Fruit fly (Drosophila melanogaster) whole organism, embryonic: Measurements from ENCODE around the gene CG7907.

Experiments
- Atf3 ChIP-seq: fragments of 200-800 bp; sonication (Bioruptor generic); optimal IDR thresholded peaks from 3 replicates; lab custom pipeline; 2016; ENCODE audit warnings: missing biosample characterization, missing genetic modification characterization
- Bdp1 ChIP-seq: fragments of 200-800 bp; sonication (Bioruptor generic); optimal IDR thresholded peaks from 3 replicates; lab custom pipeline; 2016; ENCODE audit warnings: missing biosample characterization, missing genetic modification characterization
- CG11696 ChIP-seq: fragments of 200-800 bp; sonication (Bioruptor generic); IDR thresholded peaks from 2 replicates; pipeline ENCODE4 v1.3.6; 2022; ENCODE audit warnings: missing biosample characterization, missing genetic modification characterization
- CG15601 ChIP-seq: fragments of 200-800 bp; sonication (Bioruptor generic); optimal IDR thresholded peaks from 3 replicates; lab custom pipeline; 2019; ENCODE audit warnings: missing biosample characterization, mild to moderate bottlenecking, missing genetic modification characterization, moderate library complexity
- CG1602 ChIP-seq: fragments of 200-800 bp; sonication (Bioruptor generic); optimal IDR thresholded peaks from 3 replicates; lab custom pipeline; 2016; ENCODE audit warnings: missing biosample characterization, missing genetic modification characterization
- CG1603 ChIP-seq: fragments of 200-800 bp; sonication (Bioruptor generic); optimal IDR thresholded peaks from 2 replicates; lab custom pipeline; 2019; ENCODE audit warnings: missing biosample characterization, mild to moderate bottlenecking, missing genetic modification characterization, moderate library complexity
- CG1647 ChIP-seq: fragments of 200-800 bp; sonication (Bioruptor generic); optimal IDR thresholded peaks from 3 replicates; lab custom pipeline; 2016; ENCODE audit warnings: missing biosample characterization, missing genetic modification characterization
- CG1792 ChIP-seq: fragments of 200-800 bp; sonication (Bioruptor generic); optimal IDR thresholded peaks from 2 replicates; lab custom pipeline; 2016; ENCODE audit warnings: missing biosample characterization, missing genetic modification characterization
- CG2199 ChIP-seq: fragments of 200-800 bp; sonication (Bioruptor generic); IDR thresholded peaks from 3 replicates; pipeline ENCODE4 v1.3.6; 2022; ENCODE audit warnings: missing biosample characterization, missing genetic modification characterization
- CG30020 ChIP-seq: fragments of 200-800 bp; optimal IDR thresholded peaks from 2 replicates; lab custom pipeline; 2019; ENCODE audit warnings: missing biosample characterization, mild to moderate bottlenecking, missing genetic modification characterization, moderate library complexity
- CG30403 ChIP-seq: fragments of 200-800 bp; sonication (Bioruptor generic); optimal IDR thresholded peaks from 3 replicates; lab custom pipeline; 2016; ENCODE audit warnings: missing biosample characterization, missing genetic modification characterization
- CG32772 ChIP-seq: fragments of 200-800 bp; sonication (Bioruptor generic); IDR thresholded peaks from 2 replicates; pipeline ENCODE4 v1.3.6; 2022; ENCODE audit warnings: missing biosample characterization, missing genetic modification characterization
- CG42726 ChIP-seq: fragments of 200-800 bp; sonication (Bioruptor generic); IDR thresholded peaks from 2 replicates; pipeline ENCODE4 v1.3.6; 2022; ENCODE audit warnings: missing biosample characterization, missing genetic modification characterization; ENCODE audit not compliant: partially characterized antibody
- CG5245 ChIP-seq: fragments of 200-800 bp; sonication (Bioruptor generic); optimal IDR thresholded peaks from 3 replicates; lab custom pipeline; 2016; ENCODE audit warnings: missing biosample characterization, missing genetic modification characterization
- CG6254 ChIP-seq: fragments of 200-800 bp; sonication (Bioruptor generic); optimal IDR thresholded peaks from 3 replicates; lab custom pipeline; 2017; ENCODE audit warnings: mild to moderate bottlenecking, missing biosample characterization, missing genetic modification reagents, missing genetic modification characterization
- CG6791 ChIP-seq: fragments of 200-800 bp; sonication (Bioruptor generic); IDR thresholded peaks from 3 replicates; pipeline ENCODE4 v1.3.6; 2022; ENCODE audit warnings: missing biosample characterization, missing genetic modification characterization; ENCODE audit not compliant: partially characterized antibody
- CG6854 ChIP-seq: fragments of 200-800 bp; sonication (Bioruptor generic); optimal IDR thresholded peaks from 3 replicates; lab custom pipeline; 2017; ENCODE audit warnings: missing biosample characterization, mild to moderate bottlenecking, missing genetic modification characterization
- CG7271 ChIP-seq: fragments of 200-800 bp; sonication (Bioruptor generic); optimal IDR thresholded peaks from 2 replicates; lab custom pipeline; 2018; ENCODE audit warnings: missing biosample characterization, mild to moderate bottlenecking, missing genetic modification characterization, moderate library complexity
- CrebB ChIP-seq: fragments of 200-800 bp; sonication (Bioruptor generic); optimal IDR thresholded peaks from 3 replicates; lab custom pipeline; 2018; ENCODE audit warnings: missing biosample characterization, mild to moderate bottlenecking, missing genetic modification characterization
- D ChIP-seq, 2 experiments: fragments of 200-800 bp in 1 of 2; fragments of >200 bp in 1 of 2; sonication (Bioruptor generic) in 1 of 2; optimal IDR thresholded peaks; 2 replicates in 1 of 2; 3 replicates in 1 of 2; lab custom pipeline; 2017; ENCODE audit warnings: mild to moderate bottlenecking in 1 of 2, missing biosample characterization in 1 of 2, missing genetic modification characterization in 1 of 2, missing genetic modification reagents in 1 of 2
- Dad ChIP-seq: fragments of 200-800 bp; sonication (Bioruptor generic); optimal IDR thresholded peaks from 3 replicates; lab custom pipeline; 2016; ENCODE audit warnings: missing biosample characterization, missing genetic modification characterization
- Dbx ChIP-seq: fragments of 200-800 bp; sonication (Bioruptor generic); IDR thresholded peaks from 3 replicates; pipeline ENCODE4 v1.3.6; 2022; ENCODE audit warnings: missing biosample characterization, missing genetic modification characterization
- Dek ChIP-seq: fragments of 200-800 bp; sonication (Bioruptor generic); optimal IDR thresholded peaks from 3 replicates; lab custom pipeline; 2019; ENCODE audit warnings: missing biosample characterization, mild to moderate bottlenecking, missing genetic modification characterization, moderate library complexity
- Hey ChIP-seq: fragments of 200-800 bp; sonication (Bioruptor generic); optimal IDR thresholded peaks from 3 replicates; lab custom pipeline; 2018; ENCODE audit warnings: missing biosample characterization, mild to moderate bottlenecking, missing genetic modification characterization
- Jarid2 ChIP-seq: fragments of 200-800 bp; sonication (Bioruptor generic); optimal IDR thresholded peaks from 3 replicates; lab custom pipeline; 2017; ENCODE audit warnings: mild to moderate bottlenecking, missing biosample characterization, missing genetic modification reagents, missing genetic modification characterization
- Lim3 ChIP-seq: fragments of 200-800 bp; sonication (Bioruptor generic); IDR thresholded peaks from 2 replicates; pipeline ENCODE4 v1.3.6; 2022; ENCODE audit warnings: missing biosample characterization, missing genetic modification characterization
- Lpt ChIP-seq: fragments of >200 bp; optimal IDR thresholded peaks from 2 replicates; lab custom pipeline; 2018; ENCODE audit warnings: missing biosample characterization, missing genetic modification characterization
- Myb ChIP-seq: fragments of 200-800 bp; sonication (Bioruptor generic); optimal IDR thresholded peaks from 2 replicates; lab custom pipeline; 2016; ENCODE audit warnings: missing biosample characterization, missing genetic modification characterization
- Neu2 ChIP-seq: fragments of 200-800 bp; sonication (Bioruptor generic); optimal IDR thresholded peaks from 3 replicates; lab custom pipeline; 2016; ENCODE audit warnings: missing biosample characterization, missing genetic modification characterization, borderline replicate concordance
- Nf-YA ChIP-seq: fragments of 200-800 bp; sonication (Bioruptor generic); IDR thresholded peaks from 2 replicates; pipeline ENCODE4 v1.3.6; 2022; ENCODE audit warnings: missing biosample characterization, missing genetic modification characterization
- Oli ChIP-seq: fragments of 200-800 bp; sonication (Bioruptor generic); optimal IDR thresholded peaks from 2 replicates; lab custom pipeline; 2018; ENCODE audit warnings: missing biosample characterization, mild to moderate bottlenecking, missing genetic modification characterization, moderate library complexity
- Opbp ChIP-seq: fragments of 200-800 bp; sonication (Bioruptor generic); IDR thresholded peaks from 3 replicates; pipeline ENCODE4 v1.3.6; 2022; ENCODE audit warnings: missing biosample characterization, missing genetic modification characterization; ENCODE audit not compliant: partially characterized antibody
- Tbp ChIP-seq: fragments of >200 bp; optimal IDR thresholded peaks from 2 replicates; lab custom pipeline; 2018; ENCODE audit warnings: missing biosample characterization, missing genetic modification characterization
- Xbp1 ChIP-seq: fragments of 200-800 bp; sonication (Bioruptor generic); optimal IDR thresholded peaks from 3 replicates; lab custom pipeline; 2016; ENCODE audit warnings: missing biosample characterization, mild to moderate bottlenecking, missing genetic modification characterization
- ash1 ChIP-seq: fragments of 200-800 bp; sonication (Bioruptor generic); optimal IDR thresholded peaks from 2 replicates; lab custom pipeline; 2018; ENCODE audit warnings: missing biosample characterization, mild to moderate bottlenecking, missing genetic modification characterization
- az2 ChIP-seq: fragments of 200-800 bp; sonication (Bioruptor generic); optimal IDR thresholded peaks from 3 replicates; lab custom pipeline; 2016; ENCODE audit warnings: missing biosample characterization, missing genetic modification characterization
- bsh ChIP-seq, 2 experiments: fragments of 200-800 bp; sonication (Bioruptor generic); optimal IDR thresholded peaks; 2 replicates each; lab custom pipeline; 2017 to 2018; ENCODE audit warnings: mild to moderate bottlenecking in 2 of 2, missing biosample characterization in 2 of 2, missing genetic modification characterization in 2 of 2, moderate library complexity in 1 of 2
- en ChIP-seq: fragments of 200-800 bp; sonication (Bioruptor generic); optimal IDR thresholded peaks from 2 replicates; lab custom pipeline; 2016; ENCODE audit warnings: missing biosample characterization, missing genetic modification characterization
- ewg ChIP-seq: fragments of 200-800 bp; sonication (Bioruptor generic); optimal IDR thresholded peaks from 3 replicates; lab custom pipeline; 2017; ENCODE audit warnings: mild to moderate bottlenecking, missing biosample characterization, missing genetic modification reagents, missing genetic modification characterization
- fd3F ChIP-seq: fragments of 200-800 bp; sonication (Bioruptor generic); optimal IDR thresholded peaks from 2 replicates; lab custom pipeline; 2018; ENCODE audit warnings: missing biosample characterization, mild to moderate bottlenecking, missing genetic modification characterization, moderate library complexity
- gcm2 ChIP-seq: fragments of 200-800 bp; sonication (Bioruptor generic); optimal IDR thresholded peaks from 2 replicates; lab custom pipeline; 2016; ENCODE audit warnings: missing biosample characterization, missing genetic modification characterization
- gsb-n ChIP-seq: fragments of 200-800 bp; sonication (Bioruptor generic); optimal IDR thresholded peaks from 3 replicates; lab custom pipeline; 2018; ENCODE audit warnings: missing biosample characterization, mild to moderate bottlenecking, missing genetic modification characterization
- insv ChIP-seq, 2 experiments: fragments of 200-800 bp; sonication (Bioruptor generic); optimal IDR thresholded peaks; 3 replicates each; lab custom pipeline; 2016 to 2018; ENCODE audit warnings: missing biosample characterization in 2 of 2, missing genetic modification characterization in 2 of 2
- klu ChIP-seq: fragments of 200-800 bp; sonication (Bioruptor generic); IDR thresholded peaks from 2 replicates; pipeline ENCODE4 v1.3.6; 2022; ENCODE audit warnings: missing biosample characterization, missing genetic modification characterization
- oc ChIP-seq: fragments of 200-800 bp; sonication (Bioruptor generic); optimal IDR thresholded peaks from 2 replicates; lab custom pipeline; 2018; ENCODE audit warnings: missing biosample characterization, mild to moderate bottlenecking, missing genetic modification characterization, moderate library complexity
- pnt ChIP-seq: fragments of 200-800 bp; sonication (Bioruptor generic); optimal IDR thresholded peaks from 3 replicates; lab custom pipeline; 2016; ENCODE audit warnings: missing biosample characterization, missing genetic modification characterization
- slp2 ChIP-seq: fragments of 200-800 bp; sonication (Bioruptor generic); optimal IDR thresholded peaks from 2 replicates; lab custom pipeline; 2016; ENCODE audit warnings: missing biosample characterization, missing genetic modification characterization
- sqz ChIP-seq: fragments of 200-800 bp; sonication (Bioruptor generic); optimal IDR thresholded peaks from 3 replicates; lab custom pipeline; 2018; ENCODE audit warnings: missing biosample characterization, mild to moderate bottlenecking, missing genetic modification characterization
- toy ChIP-seq: fragments of 200-800 bp; sonication (Bioruptor generic); IDR thresholded peaks from 2 replicates; pipeline ENCODE4 v1.3.6; 2022; ENCODE audit warnings: missing biosample characterization, missing genetic modification characterization
- zfh2 ChIP-seq: fragments of 200-800 bp; sonication (Bioruptor generic); optimal IDR thresholded peaks from 2 replicates; lab custom pipeline; 2016; ENCODE audit warnings: missing biosample characterization, missing genetic modification characterization

Gene CG7907

dm6 chr3R:21378595-21378994 is 24.9 kb upstream of the CG7907 start, which contains the start of gene tin (continued):
- TF ChIP-seq Neu2 (GFP tag; lab: Kevin White, UChicago), result no peak
- TF ChIP-seq Tbp, result no peak
- TF ChIP-seq Dek (tag; lab: Kevin White, UChicago), result peak; percentile 91
- TF ChIP-seq CG1792, result no peak
- TF ChIP-seq bsh (GFP tag; optimal IDR thresholded peaks at IDR 0.05; lab: Kevin White, UChicago), result peak; percentile 82 to 96
- peak; percentile 60 for TF ChIP-seq Bdp1
- peak; percentile 85 for TF ChIP-seq sqz (GFP tag; lab: Kevin White, UChicago)
- peak; percentile 89 for TF ChIP-seq Oli (tag; lab: Kevin White, UChicago)
- peak; percentile 89 for TF ChIP-seq az2 (GFP tag; lab: Kevin White, UChicago)
- TF ChIP-seq ash1 (GFP tag; lab: Kevin White, UChicago), result peak; percentile 62
- TF ChIP-seq pnt (GFP tag; lab: Kevin White, UChicago), result peak; percentile 36
- peak; percentile 25 for TF ChIP-seq Hey (tag; lab: Kevin White, UChicago)
- TF ChIP-seq Myb (GFP tag; lab: Kevin White, UChicago), result no peak
- TF ChIP-seq CG15601 (tag; lab: Kevin White, UChicago), result peak; percentile 93
- TF ChIP-seq en, result no peak
- peak in 1 of 2 experiments; percentile 52 for TF ChIP-seq insv (GFP tag; optimal IDR thresholded peaks at IDR 0.05; lab: Kevin White, UChicago)
- TF ChIP-seq slp2 (GFP tag; lab: Kevin White, UChicago), result peak; percentile 14
- peak; percentile 95 for TF ChIP-seq CG2199 (GFP tag; lab: Robert Waterston, UW)
- peak; percentile 84 for TF ChIP-seq CG11696 (GFP tag; lab: Robert Waterston, UW)
- TF ChIP-seq Lim3 (GFP tag; lab: Robert Waterston, UW), result peak; percentile 59; the same call in 1 of the 2 replicates
- TF ChIP-seq gcm2 (GFP tag; lab: Kevin White, UChicago), result peak; percentile 57
- TF ChIP-seq Xbp1, result peak; percentile 90
- TF ChIP-seq gsb-n (tag; lab: Kevin White, UChicago), result peak; percentile 97
- TF ChIP-seq Jarid2, result peak; percentile 68
- TF ChIP-seq CG42726 (GFP tag; lab: Robert Waterston, UW), result no peak
- TF ChIP-seq CG1647 (GFP tag; lab: Kevin White, UChicago), result no peak
- TF ChIP-seq zfh2, result peak; percentile 29
- peak; percentile 78 for TF ChIP-seq fd3F (GFP tag; lab: Kevin White, UChicago)
- peak; percentile 89 for TF ChIP-seq ewg
- TF ChIP-seq D (optimal IDR thresholded peaks at IDR 0.05; lab: Kevin White, UChicago), result no peak
- TF ChIP-seq D (GFP tag; optimal IDR thresholded peaks at IDR 0.05; lab: Kevin White, UChicago), result peak; percentile 85
- peak; percentile 94 for TF ChIP-seq CG32772 (GFP tag; lab: Robert Waterston, UW)
- TF ChIP-seq CG30020 (tag; lab: Kevin White, UChicago), result peak; percentile 67
- peak; percentile 86 for TF ChIP-seq toy (GFP tag; lab: Robert Waterston, UW)
- TF ChIP-seq CG7271 (tag; lab: Kevin White, UChicago), result peak; percentile 95
- peak; percentile 91 for TF ChIP-seq CG30403 (GFP tag; lab: Kevin White, UChicago)
- peak; percentile 94 for TF ChIP-seq CG1603
- peak; percentile 97 for TF ChIP-seq Nf-YA
- peak; percentile 59; the same call in 1 of the 3 replicates for TF ChIP-seq Opbp (GFP tag; lab: Robert Waterston, UW)
- peak; percentile 95 for TF ChIP-seq oc
- peak; percentile 93 for TF ChIP-seq Dbx
- no peak for TF ChIP-seq Atf3 (GFP tag; lab: Kevin White, UChicago)
- TF ChIP-seq Dad (GFP tag; lab: Kevin White, UChicago), result peak; percentile 33
- TF ChIP-seq klu (GFP tag; lab: Robert Waterston, UW), result peak; percentile 80
- peak; percentile 80 for TF ChIP-seq CG6854 (GFP tag; lab: Kevin White, UChicago)
- peak; percentile 58; the same call in 1 of the 3 replicates for TF ChIP-seq CG6791
- TF ChIP-seq CrebB (tag; lab: Kevin White, UChicago), result peak; percentile 90
- peak; percentile 92 for TF ChIP-seq CG1602 (GFP tag; lab: Kevin White, UChicago)
- TF ChIP-seq CG6254, result peak; percentile 92
- TF ChIP-seq CG5245, result peak; percentile 84
- TF ChIP-seq Lpt, result no peak
